Fruit fly (Drosophila melanogaster) S2 (cell line): ENCODE results near the gene Men.

Experiments
- CG8478 ChIP-seq: fragments of >200 bp; optimal IDR thresholded peaks from 2 replicates; lab custom pipeline; 2018
- CTCF ChIP-seq, 2 experiments: fragments of >200 bp; optimal IDR thresholded peaks; 2 replicates each; lab custom pipeline; 2018

Men gene

dm6 chr3R:12722392-12722914, at the start of gene Men:
Men (minus strand) TSS chr3R:12722442.
- no peak for TF ChIP-seq CG8478
- no peak for TF ChIP-seq CTCF (optimal IDR thresholded peaks at IDR 0.05; lab: Kevin White, UChicago)

DNA sequence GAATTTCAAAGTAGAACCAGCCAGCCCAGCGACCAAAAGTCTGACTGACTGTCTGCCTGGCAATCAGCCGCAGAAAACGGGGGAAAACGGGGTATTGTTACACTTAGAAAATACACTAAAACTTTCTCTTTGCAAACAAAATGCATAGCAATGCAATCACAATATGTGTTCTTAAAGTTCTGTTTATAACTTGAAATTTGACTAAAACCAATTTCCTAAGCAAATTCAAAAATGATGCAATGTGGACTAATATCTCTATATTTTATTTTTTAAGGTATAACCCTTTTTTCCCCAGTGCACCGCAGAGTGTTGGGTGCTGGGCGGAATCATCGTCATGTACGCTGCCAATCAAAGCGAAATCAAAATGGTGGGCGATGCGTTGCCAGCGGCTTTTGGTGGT, 28.8 kb upstream of the Men start:
- TF ChIP-seq CG8478: no peak
- TF ChIP-seq CTCF (optimal IDR thresholded peaks at IDR 0.05; lab: Kevin White, UChicago): no peak

DNA sequence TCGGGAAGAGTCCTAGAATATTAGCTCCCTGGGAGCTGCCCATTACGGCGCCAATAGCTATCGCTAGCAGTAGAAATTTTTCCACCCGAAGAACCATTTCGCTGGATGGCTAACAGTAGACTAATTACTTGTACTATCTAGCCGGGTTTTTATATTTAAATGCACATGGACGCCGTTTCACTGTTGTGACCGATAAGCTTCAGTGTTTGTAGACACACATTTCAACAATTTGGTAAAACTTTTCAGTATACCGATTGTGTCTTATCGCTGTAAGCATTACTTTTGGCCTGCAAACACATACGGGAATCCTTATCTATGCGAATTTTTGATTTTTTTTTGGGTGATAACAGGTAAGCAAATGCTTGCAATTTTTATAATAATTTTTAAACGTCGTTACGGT, 21.3 kb upstream of the Men start, which contains the start of gene Ugt37A3:
Ugt37A3 (minus strand) TSS at position 101 of the 400 bp plus-strand sequence.
- no peak for TF ChIP-seq CG8478
- no peak for TF ChIP-seq CTCF (optimal IDR thresholded peaks at IDR 0.05; lab: Kevin White, UChicago)

dm6 chr3R:12739247-12739646, 17.0 kb upstream of the Men start, which contains the start of gene Ugt37A2:
Ugt37A2 (plus strand) TSS chr3R:12739642.
- TF ChIP-seq CTCF (optimal IDR thresholded peaks at IDR 0.05; lab: Kevin White, UChicago): no peak
- TF ChIP-seq CG8478: no peak

dm6 chr3R:12727944-12728649, 5.9 kb upstream of the Men start:
- TF ChIP-seq CG8478 (no peak), CTCF (optimal IDR thresholded peaks at IDR 0.05; lab: Kevin White, UChicago) (no peak)

DNA sequence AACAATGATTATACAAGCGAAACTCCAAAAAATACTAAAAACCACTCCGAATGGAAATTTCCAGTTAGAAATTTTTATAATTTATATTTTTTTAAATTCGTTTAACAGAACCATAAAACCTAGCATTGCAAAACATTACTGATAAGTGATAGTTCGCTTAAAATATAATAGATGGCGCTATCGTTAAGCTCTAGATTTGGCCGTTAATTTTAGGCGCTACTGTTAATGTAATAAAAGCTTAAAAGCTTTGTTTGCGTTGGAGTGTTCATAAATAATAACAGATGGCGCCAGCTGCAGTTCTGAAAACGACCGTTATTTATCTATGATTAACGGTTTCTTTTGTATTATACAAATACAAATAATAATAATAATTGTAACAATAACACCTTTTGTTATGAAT, 1.5 kb upstream of the Men start:
- TF ChIP-seq CG8478: no peak
- peak; percentile 6 to 71 for TF ChIP-seq CTCF (optimal IDR thresholded peaks at IDR 0.05; lab: Kevin White, UChicago)

DNA sequence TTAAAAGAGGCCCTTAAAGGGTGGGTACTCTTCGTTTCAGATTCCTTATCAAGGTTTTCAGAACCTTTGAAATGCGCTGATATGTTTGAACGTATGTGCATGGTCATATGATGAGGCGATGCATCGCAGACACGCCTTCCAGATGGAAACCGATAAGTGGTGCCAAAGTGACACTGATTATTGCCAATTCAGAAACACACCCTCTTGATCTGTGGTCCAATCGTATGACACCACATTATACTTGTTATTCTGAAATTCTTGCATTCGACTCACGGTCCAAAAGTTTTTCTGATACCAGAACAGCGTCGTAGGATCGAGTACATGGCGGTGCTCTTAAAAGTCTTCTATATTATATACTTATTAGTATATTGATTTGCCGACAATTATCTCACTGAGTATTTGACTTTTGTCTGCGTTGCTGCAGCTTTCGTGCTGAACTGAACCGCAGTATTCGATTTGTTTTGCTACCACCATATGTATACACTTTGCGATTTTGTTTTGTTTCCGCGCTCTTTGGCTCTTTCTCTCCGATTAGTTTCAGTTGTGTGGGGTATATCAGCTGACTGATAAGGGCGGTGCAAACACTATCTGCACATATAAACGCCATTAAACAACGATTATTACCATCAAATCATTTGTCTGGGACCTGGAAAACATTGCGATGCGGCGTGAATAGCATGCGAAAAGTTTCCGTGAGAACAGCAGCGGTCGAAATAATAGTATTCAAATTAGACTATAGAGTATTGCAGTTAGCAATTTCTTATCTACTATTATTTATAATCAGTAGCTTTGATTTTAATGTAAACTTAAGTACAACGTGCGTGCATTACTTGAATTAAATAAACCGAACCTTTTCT, 1.7 kb downstream of the Men start:
- TF ChIP-seq CG8478: no peak
- no peak for TF ChIP-seq CTCF (optimal IDR thresholded peaks at IDR 0.05; lab: Kevin White, UChicago)

dm6 chr3R:12719627-12720343, 2.5 kb downstream of the Men start:
- TF ChIP-seq CG8478 (no peak), CTCF (optimal IDR thresholded peaks at IDR 0.05; lab: Kevin White, UChicago) (no peak)

DNA sequence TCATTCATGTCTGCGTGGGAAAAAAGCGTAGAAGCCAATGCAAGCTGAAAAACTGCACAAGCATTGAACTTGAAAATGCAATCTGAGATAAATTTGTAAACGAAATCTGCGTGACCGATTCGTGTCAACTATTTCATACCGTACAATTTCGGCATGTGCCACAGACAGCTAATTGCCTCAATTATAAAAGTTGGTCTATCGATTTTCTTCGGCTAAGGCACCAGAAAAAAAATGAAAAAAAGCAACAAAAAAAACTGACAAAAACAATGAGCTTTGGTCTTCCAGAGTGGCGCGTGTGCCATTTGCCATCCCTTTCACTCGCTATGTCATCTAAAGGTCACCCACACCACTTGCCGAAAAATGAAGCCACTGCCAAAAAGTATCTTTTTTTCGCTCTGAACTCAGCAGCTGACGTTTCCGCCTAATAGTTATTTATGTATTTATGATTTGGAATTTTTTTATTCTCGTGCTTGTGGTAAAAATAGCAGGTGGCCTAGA, 3.7 kb downstream of the Men start:
- TF ChIP-seq CG8478 (no peak), CTCF (optimal IDR thresholded peaks at IDR 0.05; lab: Kevin White, UChicago) (no peak)

DNA sequence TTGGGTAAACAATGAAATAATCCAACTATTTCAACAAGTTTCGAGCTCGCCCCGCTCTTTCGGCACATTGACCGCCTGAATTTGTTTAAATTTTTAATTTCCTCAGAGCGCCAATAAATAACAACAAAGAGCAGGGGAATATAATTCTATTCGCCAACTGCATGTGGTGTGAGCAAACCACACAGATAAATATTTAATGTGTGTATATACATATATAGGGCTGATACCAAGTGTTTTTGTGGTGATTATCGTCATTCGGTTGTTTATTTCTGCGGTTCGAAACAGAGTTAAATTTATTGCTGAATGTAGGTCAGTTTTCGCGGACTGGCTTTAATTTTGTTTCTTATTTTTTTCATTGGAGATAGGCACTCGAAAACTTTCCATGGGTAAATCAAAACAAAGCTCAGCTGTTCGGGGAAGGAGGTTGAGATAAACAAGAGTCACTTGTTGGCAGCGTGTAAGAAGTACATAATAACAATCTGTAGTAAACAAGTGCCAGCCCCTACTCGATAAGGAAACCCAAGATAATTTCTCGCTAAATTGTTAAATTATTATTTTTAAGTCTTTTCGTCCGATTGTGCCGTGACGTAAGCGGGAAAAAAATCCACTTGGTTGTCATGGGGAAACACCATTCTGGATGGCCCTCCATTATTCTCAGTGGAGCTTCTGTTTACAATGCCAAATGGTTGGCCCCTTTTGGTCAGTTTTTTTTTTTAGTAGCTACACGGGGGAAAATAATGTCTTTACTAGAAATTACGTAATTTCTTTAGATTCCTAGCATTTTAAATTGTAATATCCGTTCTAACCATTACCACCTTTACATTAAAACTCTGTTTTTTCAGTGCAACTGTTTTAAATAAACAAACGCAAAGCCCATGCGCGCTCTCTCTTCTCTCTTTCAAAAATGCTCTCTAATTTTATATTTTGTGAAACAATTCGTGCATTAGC, 4.4 kb downstream of the Men start:
- TF ChIP-seq CTCF (optimal IDR thresholded peaks at IDR 0.05; lab: Kevin White, UChicago): no peak
- TF ChIP-seq CG8478: no peak

DNA sequence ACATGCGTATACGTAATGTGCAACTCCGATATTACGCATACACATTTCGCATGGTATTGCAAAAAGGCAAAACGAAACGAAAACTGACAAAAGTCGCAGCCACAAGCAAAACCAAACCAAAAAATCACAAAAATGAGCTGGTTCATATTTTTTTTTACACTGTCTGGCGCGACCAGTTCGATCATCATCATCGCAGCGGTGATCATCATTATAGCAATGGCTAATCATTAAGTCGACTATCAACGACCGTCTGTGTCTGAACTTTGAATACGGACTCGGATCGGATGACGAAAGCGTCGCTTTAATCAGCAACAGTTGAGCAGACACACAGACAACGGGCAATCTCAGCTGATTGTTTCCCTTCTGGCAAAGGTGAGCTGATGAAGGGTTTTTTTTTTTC, 5.3 kb downstream of the Men start:
- TF ChIP-seq CG8478: no peak
- no peak for TF ChIP-seq CTCF (optimal IDR thresholded peaks at IDR 0.05; lab: Kevin White, UChicago)

DNA sequence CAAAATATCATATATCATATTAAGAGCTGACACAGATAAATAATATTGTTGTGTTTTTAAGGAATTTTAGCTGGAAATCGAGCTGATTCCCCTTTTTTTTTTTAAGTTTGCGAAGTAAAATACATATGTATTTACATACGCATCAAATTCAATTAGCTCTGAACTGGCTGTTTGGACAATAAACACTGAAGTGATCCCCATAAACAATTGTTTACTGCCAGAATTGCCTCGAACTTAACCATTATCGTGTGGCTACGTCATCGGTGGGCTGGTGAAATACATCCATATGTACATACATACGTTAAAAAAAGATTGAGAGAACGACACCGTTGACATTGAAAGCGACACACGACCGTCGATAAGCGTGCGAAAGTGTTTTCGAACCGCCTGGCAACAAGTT, 6.0 kb downstream of the Men start:
- no peak for TF ChIP-seq CTCF (optimal IDR thresholded peaks at IDR 0.05; lab: Kevin White, UChicago)
- no peak for TF ChIP-seq CG8478

dm6 chr3R:12715253-12715652, 7.0 kb downstream of the Men start:
- TF ChIP-seq CTCF (optimal IDR thresholded peaks at IDR 0.05; lab: Kevin White, UChicago) (no peak), CG8478 (no peak)
